Fruit fly (Drosophila melanogaster) whole organism, prepupa: Measurements from ENCODE around the gene Csl4.
A peak's percentile ranks its signal among the peaks of the same experiment; 100 is the strongest.

Source experiments
- Blimp-1 ChIP-seq: fragments of 200-800 bp; sonication (Bioruptor generic); optimal IDR thresholded peaks from 3 replicates; lab custom pipeline; 2017; ENCODE audit warnings: missing biosample characterization, missing genetic modification characterization, mild to moderate bottlenecking, moderate library complexity, missing genetic modification reagents
- CG10631 ChIP-seq: fragments of 200-800 bp; sonication (Bioruptor generic); optimal IDR thresholded peaks from 2 replicates; lab custom pipeline; 2016; ENCODE audit warnings: missing biosample characterization, missing genetic modification characterization
- CG10669 ChIP-seq: fragments of 200-800 bp; sonication (Bioruptor generic); optimal IDR thresholded peaks from 3 replicates; lab custom pipeline; 2018; ENCODE audit warnings: missing biosample characterization, mild to moderate bottlenecking, missing genetic modification characterization, moderate library complexity
- CG11294 ChIP-seq: fragments of 200-800 bp; sonication (Bioruptor generic); IDR thresholded peaks from 2 replicates; pipeline ENCODE4 v1.3.6; 2022; ENCODE audit warnings: missing biosample characterization, missing genetic modification characterization
- CG11762 ChIP-seq: fragments of 200-800 bp; sonication (Bioruptor generic); optimal IDR thresholded peaks from 3 replicates; lab custom pipeline; 2016; ENCODE audit warnings: missing biosample characterization, missing genetic modification characterization; ENCODE audit not compliant: insufficient read depth
- CG15336 ChIP-seq: fragments of 200-800 bp; sonication (Bioruptor generic); IDR thresholded peaks from 2 replicates; pipeline ENCODE4 v1.3.6; 2022; ENCODE audit warnings: missing biosample characterization, missing genetic modification characterization
- CG1621 ChIP-seq: fragments of 200-800 bp; sonication (Bioruptor generic); optimal IDR thresholded peaks from 3 replicates; lab custom pipeline; 2018; ENCODE audit warnings: missing biosample characterization, mild to moderate bottlenecking, missing genetic modification characterization
- CG16779 ChIP-seq: fragments of 200-800 bp; sonication (Bioruptor generic); optimal IDR thresholded peaks from 3 replicates; lab custom pipeline; 2017; ENCODE audit warnings: missing biosample characterization, mild to moderate bottlenecking, missing genetic modification characterization
- CG31627 ChIP-seq: fragments of 200-800 bp; sonication (Bioruptor generic); optimal IDR thresholded peaks from 3 replicates; lab custom pipeline; 2016; ENCODE audit warnings: missing biosample characterization, missing genetic modification characterization
- CG32006 ChIP-seq: fragments of 200-800 bp; sonication (Bioruptor generic); optimal IDR thresholded peaks from 3 replicates; lab custom pipeline; 2017; ENCODE audit warnings: missing biosample characterization, mild to moderate bottlenecking, missing genetic modification characterization
- CG3919 ChIP-seq: fragments of 200-800 bp; sonication (Bioruptor generic); optimal IDR thresholded peaks from 3 replicates; lab custom pipeline; 2016; ENCODE audit warnings: missing biosample characterization, missing genetic modification characterization
- CG4318 ChIP-seq: fragments of 200-800 bp; sonication (Bioruptor generic); optimal IDR thresholded peaks from 3 replicates; lab custom pipeline; 2017; ENCODE audit warnings: missing biosample characterization, mild to moderate bottlenecking, missing genetic modification characterization
- CG6276 ChIP-seq: fragments of 200-800 bp; sonication (Bioruptor generic); optimal IDR thresholded peaks from 2 replicates; lab custom pipeline; 2017; ENCODE audit warnings: missing biosample characterization, mild to moderate bottlenecking, missing genetic modification characterization
- CG6792 ChIP-seq: fragments of 200-800 bp; sonication (Bioruptor generic); optimal IDR thresholded peaks from 3 replicates; lab custom pipeline; 2016; ENCODE audit warnings: missing biosample characterization, missing genetic modification characterization
- CG6808 ChIP-seq: fragments of 200-800 bp; sonication (Bioruptor generic); optimal IDR thresholded peaks from 3 replicates; lab custom pipeline; 2017; ENCODE audit warnings: missing biosample characterization, missing genetic modification characterization, mild to moderate bottlenecking, moderate library complexity, missing genetic modification reagents
- CG6854 ChIP-seq: fragments of 200-800 bp; sonication (Bioruptor generic); optimal IDR thresholded peaks from 2 replicates; lab custom pipeline; 2017; ENCODE audit warnings: missing biosample characterization, mild to moderate bottlenecking, missing genetic modification characterization
- CG8319 ChIP-seq: fragments of 200-800 bp; sonication (Bioruptor generic); optimal IDR thresholded peaks from 3 replicates; lab custom pipeline; 2016; ENCODE audit warnings: missing biosample characterization, missing genetic modification characterization
- CG9139 ChIP-seq: fragments of 200-800 bp; sonication (Bioruptor generic); optimal IDR thresholded peaks from 3 replicates; lab custom pipeline; 2017; ENCODE audit warnings: missing biosample characterization, mild to moderate bottlenecking, missing genetic modification characterization
- Eip75B ChIP-seq: fragments of 200-800 bp; sonication (Bioruptor generic); optimal IDR thresholded peaks from 3 replicates; lab custom pipeline; 2016; ENCODE audit warnings: missing biosample characterization, missing genetic modification characterization
- Eip93F ChIP-seq: fragments of 200-800 bp; sonication (Bioruptor generic); optimal IDR thresholded peaks from 2 replicates; lab custom pipeline; 2016; ENCODE audit warnings: missing biosample characterization, mild to moderate bottlenecking, missing genetic modification characterization
- Ets96B ChIP-seq: fragments of 200-800 bp; optimal IDR thresholded peaks from 2 replicates; lab custom pipeline; 2019; ENCODE audit warnings: missing biosample characterization, mild to moderate bottlenecking, missing genetic modification characterization, moderate library complexity
- Gug ChIP-seq: fragments of 200-800 bp; sonication (Bioruptor generic); IDR thresholded peaks from 2 replicates; pipeline ENCODE4 v1.3.6; 2022; ENCODE audit warnings: missing biosample characterization, missing genetic modification characterization
- Hr38 ChIP-seq: sonication (Bioruptor generic); optimal IDR thresholded peaks from 2 replicates; lab custom pipeline; 2016; ENCODE audit warnings: missing biosample characterization, missing genetic modification characterization
- Hr39 ChIP-seq: fragments of 200-800 bp; sonication (Bioruptor generic); optimal IDR thresholded peaks from 2 replicates; lab custom pipeline; 2016; ENCODE audit warnings: missing biosample characterization, missing genetic modification characterization
- Hr4 ChIP-seq: fragments of 200-800 bp; sonication (Bioruptor generic); optimal IDR thresholded peaks from 3 replicates; lab custom pipeline; 2016; ENCODE audit warnings: missing biosample characterization, missing genetic modification characterization
- Lpt ChIP-seq: fragments of 200-800 bp; sonication (Bioruptor generic); optimal IDR thresholded peaks from 3 replicates; lab custom pipeline; 2016; ENCODE audit warnings: missing biosample characterization, missing genetic modification characterization
- OdsH ChIP-seq: fragments of 200-800 bp; sonication (Bioruptor generic); optimal IDR thresholded peaks from 3 replicates; lab custom pipeline; 2016; ENCODE audit warnings: missing biosample characterization, missing genetic modification characterization
- Sox15 ChIP-seq: fragments of 200-800 bp; sonication (Bioruptor generic); optimal IDR thresholded peaks from 3 replicates; lab custom pipeline; 2016; ENCODE audit warnings: missing biosample characterization, missing genetic modification characterization
- acj6 ChIP-seq: fragments of 200-800 bp; sonication (Bioruptor generic); optimal IDR thresholded peaks from 3 replicates; lab custom pipeline; 2016; ENCODE audit warnings: missing biosample characterization, missing genetic modification characterization
- cyc ChIP-seq: fragments of 200-800 bp; sonication (Bioruptor generic); optimal IDR thresholded peaks from 3 replicates; lab custom pipeline; 2016; ENCODE audit warnings: missing biosample characterization, missing genetic modification characterization
- dac ChIP-seq: fragments of 200-800 bp; sonication (Bioruptor generic); optimal IDR thresholded peaks from 2 replicates; lab custom pipeline; 2017; ENCODE audit warnings: missing biosample characterization, mild to moderate bottlenecking, missing genetic modification characterization
- dsx ChIP-seq: fragments of 200-800 bp; optimal IDR thresholded peaks from 3 replicates; lab custom pipeline; 2019; ENCODE audit warnings: missing biosample characterization, mild to moderate bottlenecking, missing genetic modification characterization, moderate library complexity; ENCODE audit not compliant: poor library complexity, severe bottlenecking
- esn ChIP-seq: fragments of 200-800 bp; sonication (Bioruptor generic); optimal IDR thresholded peaks from 2 replicates; lab custom pipeline; 2016; ENCODE audit warnings: missing biosample characterization, mild to moderate bottlenecking, missing genetic modification characterization, moderate library complexity
- fd59A ChIP-seq: fragments of 200-800 bp; sonication (Bioruptor generic); optimal IDR thresholded peaks from 2 replicates; lab custom pipeline; 2017; ENCODE audit warnings: missing biosample characterization, mild to moderate bottlenecking, missing genetic modification characterization, missing genetic modification reagents
- fkh ChIP-seq: fragments of 200-800 bp; sonication (Bioruptor generic); optimal IDR thresholded peaks from 3 replicates; lab custom pipeline; 2017; ENCODE audit warnings: missing biosample characterization, mild to moderate bottlenecking, missing genetic modification characterization, moderate library complexity
- lz ChIP-seq: fragments of 200-800 bp; sonication (Bioruptor generic); optimal IDR thresholded peaks from 3 replicates; lab custom pipeline; 2016; ENCODE audit warnings: missing biosample characterization, missing genetic modification characterization
- net ChIP-seq: fragments of 200-800 bp; sonication (Bioruptor generic); optimal IDR thresholded peaks from 3 replicates; lab custom pipeline; 2016; ENCODE audit warnings: missing biosample characterization, missing genetic modification characterization
- spab ChIP-seq: fragments of 200-800 bp; sonication (Bioruptor generic); optimal IDR thresholded peaks from 2 replicates; lab custom pipeline; 2017; ENCODE audit warnings: missing biosample characterization, mild to moderate bottlenecking, missing genetic modification characterization, missing genetic modification reagents
- ss ChIP-seq, 2 experiments: fragments of 200-800 bp; sonication (Bioruptor generic); optimal IDR thresholded peaks; 2 replicates in 1 of 2; 3 replicates in 1 of 2; lab custom pipeline; 2017 to 2018; ENCODE audit warnings: mild to moderate bottlenecking in 2 of 2, missing biosample characterization in 2 of 2, missing genetic modification characterization in 2 of 2, moderate library complexity in 1 of 2
- svp ChIP-seq: fragments of 200-800 bp; sonication (Bioruptor generic); peaks from one replicate; lab custom pipeline; 2016; ENCODE audit warnings: missing biosample characterization, missing genetic modification characterization
- topi ChIP-seq: fragments of 200-800 bp; sonication (Bioruptor generic); optimal IDR thresholded peaks from 3 replicates; lab custom pipeline; 2016; ENCODE audit warnings: missing biosample characterization, missing genetic modification characterization
- vri ChIP-seq: fragments of 200-800 bp; sonication (Bioruptor generic); optimal IDR thresholded peaks from 3 replicates; lab custom pipeline; 2016; ENCODE audit warnings: missing biosample characterization, mild to moderate bottlenecking, missing genetic modification characterization

Gene Csl4

DNA sequence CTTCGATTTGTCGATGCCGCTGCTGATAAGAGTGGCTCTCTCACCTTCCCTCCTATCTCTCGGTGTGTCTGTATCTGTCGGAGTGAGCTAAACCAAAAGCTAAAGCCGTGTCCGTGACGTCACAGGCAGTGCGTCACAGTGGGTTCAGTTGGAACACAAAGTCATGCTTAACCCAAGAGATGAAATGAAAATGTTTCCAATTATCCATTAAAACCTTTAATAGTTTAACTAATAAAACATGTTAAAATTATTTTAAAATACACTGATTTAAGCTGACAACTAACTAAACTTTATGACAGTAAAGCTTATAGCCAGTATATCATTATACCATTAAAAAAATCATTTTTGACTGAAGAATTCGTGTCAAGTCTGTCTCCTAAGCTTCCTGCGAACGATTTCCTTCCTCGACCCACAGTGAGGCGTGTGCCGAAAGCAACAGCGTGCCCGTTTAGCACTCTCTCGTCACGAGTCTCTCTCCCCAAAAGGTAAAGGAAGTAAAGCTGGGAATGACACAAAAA is 10.3 kb downstream of the Csl4 start, which contains the start of gene Idua (continued):
- TF ChIP-seq CG1621 (tag; lab: Kevin White, UChicago) (peak; percentile 58), CG6808 (no peak), Hr39 (no peak), CG9139 (GFP tag; lab: Kevin White, UChicago) (no peak), CG4318 (GFP tag; lab: Kevin White, UChicago) (peak; percentile 69), CG15336 (GFP tag; lab: Robert Waterston, UW) (peak; percentile 72), fd59A (peak; percentile 73), spab (GFP tag; lab: Kevin White, UChicago) (no peak), CG32006 (GFP tag; lab: Kevin White, UChicago) (no peak), CG11294 (GFP tag; lab: Robert Waterston, UW) (peak; percentile 26; the same call in 1 of the 2 replicates), Blimp-1 (GFP tag; lab: Kevin White, UChicago) (no peak), dac (GFP tag; lab: Kevin White, UChicago) (no peak), Eip75B (GFP tag; lab: Kevin White, UChicago) (no peak), CG31627 (GFP tag; lab: Kevin White, UChicago) (peak; percentile 72), vri (no peak), net (GFP tag; lab: Kevin White, UChicago) (peak; percentile 85), OdsH (no peak), ss (GFP tag; optimal IDR thresholded peaks at IDR 0.05; lab: Kevin White, UChicago) (no peak), svp (GFP tag; lab: Kevin White, UChicago) (no peak), lz (peak; percentile 65), topi (GFP tag; lab: Kevin White, UChicago) (no peak), cyc (GFP tag; lab: Kevin White, UChicago) (peak; percentile 45), dsx (GFP tag; lab: Kevin White, UChicago) (no peak), Eip93F (GFP tag; lab: Kevin White, UChicago) (no peak), CG6276 (GFP tag; lab: Kevin White, UChicago) (no peak), CG6854 (GFP tag; lab: Kevin White, UChicago) (peak; percentile 68), Ets96B (tag; lab: Kevin White, UChicago) (no peak), esn (GFP tag; lab: Kevin White, UChicago) (peak; percentile 85), acj6 (GFP tag; lab: Kevin White, UChicago) (no peak), CG10669 (no peak), CG10631 (GFP tag; lab: Kevin White, UChicago) (peak; percentile 83), CG6792 (GFP tag; lab: Kevin White, UChicago) (peak; percentile 74), CG8319 (GFP tag; lab: Kevin White, UChicago) (no peak), Hr38 (no peak), Hr4 (no peak), CG3919 (GFP tag; lab: Kevin White, UChicago) (no peak), fkh (GFP tag; lab: Kevin White, UChicago) (no peak), CG11762 (GFP tag; lab: Kevin White, UChicago) (peak; percentile 25), Lpt (GFP tag; lab: Kevin White, UChicago) (no peak), Gug (GFP tag; lab: Robert Waterston, UW) (peak; percentile 52), Sox15 (GFP tag; lab: Kevin White, UChicago) (peak; percentile 57), CG16779 (no peak)
- TF ChIP-seq, all 60 proteins: peak for 25
